Worm (Caenorhabditis elegans) whole organism, late embryonic: ENCODE data around the gene wrt-7.

Experiments used
- elt-2 ChIP-seq: sonication (generic microtip); optimal IDR thresholded peaks from 2 replicates; lab custom pipeline; 2016; ENCODE audit warnings: missing genetic modification reagents, missing genetic modification characterization, missing compliant biosample characterization
- ref-2 ChIP-seq: sonication (generic microtip); optimal IDR thresholded peaks from 2 replicates; lab custom pipeline; 2016; ENCODE audit warnings: missing genetic modification characterization, missing compliant biosample characterization

The wrt-7 gene

ce11 chrV:15285984-15286383 is 51.3 kb downstream of the wrt-7 start:
- TF ChIP-seq ref-2, result no peak
- TF ChIP-seq elt-2 (tag; lab: Kevin White, UChicago), result peak; percentile 57
